Worm (Caenorhabditis elegans): Measurements from ENCODE around the gene F54F7.3.

DNA sequence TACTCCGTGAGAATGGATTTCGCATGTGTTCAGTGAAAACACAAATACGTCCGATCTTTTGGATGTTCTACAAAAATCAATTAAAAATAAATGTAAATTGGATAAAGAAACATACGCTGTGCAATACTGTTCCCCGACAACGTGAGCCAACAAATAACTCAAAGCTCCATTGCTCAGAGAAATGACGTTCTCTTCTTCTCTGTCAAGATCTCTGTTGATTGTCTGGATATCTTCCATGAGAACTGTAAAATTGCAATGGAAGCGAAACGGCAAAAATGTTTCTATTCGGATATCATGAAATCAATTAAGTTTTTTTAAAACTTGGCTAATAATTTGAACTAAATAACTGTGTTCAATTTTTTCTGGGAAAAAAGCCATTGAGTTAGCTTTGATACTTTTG, 46.7 kb upstream of the F54F7.3 start:
- no peak for TF ChIP-seq aly-2 (tag; optimal IDR thresholded peaks at IDR 0.05)
- TF ChIP-seq lin-14 (GFP tag; optimal IDR thresholded peaks at IDR 0.05), result no peak
- TF ChIP-seq ceh-90 (tag; optimal IDR thresholded peaks at IDR 0.05), result no peak
- no peak for TF ChIP-seq nhr-76 (tag; optimal IDR thresholded peaks at IDR 0.05)
- TF ChIP-seq ama-1 (optimal IDR thresholded peaks at IDR 0.05), result no peak
- TF ChIP-seq nhr-20 (tag; optimal IDR thresholded peaks at IDR 0.05), result no peak
- no peak for TF ChIP-seq fkh-10 (GFP tag; optimal IDR thresholded peaks at IDR 0.05)
- no peak for TF ChIP-seq fos-1 (tag; optimal IDR thresholded peaks at IDR 0.05)
- no peak for TF ChIP-seq dpl-1 (GFP tag; optimal IDR thresholded peaks at IDR 0.05)
- TF ChIP-seq ztf-11 (tag; optimal IDR thresholded peaks at IDR 0.05), result no peak
- no peak for TF ChIP-seq fkh-4 (tag; optimal IDR thresholded peaks at IDR 0.05; ENCODE audit: borderline replicate concordance)

Measured in whole organism, L1 larva.